Worm (Caenorhabditis elegans) whole organism, L3 larva: ENCODE measurements around the gene pes-23.

ENCODE experiments used
- ceh-82 ChIP-seq: fragments of 150-350 bp; optimal IDR thresholded peaks from 2 replicates; lab custom pipeline; 2014; ENCODE audit warnings: missing biosample characterization, missing genetic modification characterization
- hmg-11 ChIP-seq: sonication (generic microtip); optimal IDR thresholded peaks from 2 replicates; lab custom pipeline; 2016; ENCODE audit warnings: missing genetic modification characterization, missing compliant biosample characterization
- lin-15B ChIP-seq: fragments of 150-350 bp; optimal IDR thresholded peaks from 2 replicates; lab custom pipeline; 2014; ENCODE audit warnings: missing biosample characterization, missing genetic modification characterization
- nhr-237 ChIP-seq: fragments of 150-350 bp; optimal IDR thresholded peaks from 2 replicates; lab custom pipeline; 2014; ENCODE audit warnings: missing biosample characterization, missing genetic modification characterization
- pha-4 ChIP-seq: fragments of 150-350 bp; optimal IDR thresholded peaks from 2 replicates; lab custom pipeline; 2014; ENCODE audit warnings: missing biosample characterization, missing genetic modification reagents, missing genetic modification characterization
- unc-39 ChIP-seq: sonication (generic microtip); optimal IDR thresholded peaks from 4 replicates; lab custom pipeline; 2017; ENCODE audit warnings: missing biosample characterization, missing genetic modification characterization
- ztf-11 ChIP-seq: fragments of 150-350 bp; optimal IDR thresholded peaks from 2 replicates; lab custom pipeline; 2014; ENCODE audit warnings: missing biosample characterization, missing genetic modification characterization

- TF ChIP-seq hmg-11 (peak; percentile 27), ztf-11 (tag; lab: Kevin White, UChicago) (no peak), pha-4 (tag; lab: Kevin White, UChicago) (peak; percentile 93), nhr-237 (tag; lab: Kevin White, UChicago) (no peak), ceh-82 (tag; lab: Kevin White, UChicago) (no peak), unc-39 (tag; lab: Kevin White, UChicago) (no peak), lin-15B (tag; lab: Kevin White, UChicago) (peak; percentile 63)
Observed at ce11 chrX:6934453-6934852, 33.3 kb downstream of the pes-23 start.
